Worm (Caenorhabditis elegans) whole organism, late embryonic: ENCODE data around the gene ugt-63.
"Not testable (repeated sequence)": the region's sequence is repeated elsewhere in the genome, so short reads cannot be mapped to it uniquely, and the experiment has no call there.

Experiments used
- C08G9.2 ChIP-seq: sonication (generic microtip); optimal IDR thresholded peaks from 2 replicates; lab custom pipeline; 2016; ENCODE audit warnings: mild to moderate bottlenecking, missing genetic modification characterization, moderate library complexity, missing compliant biosample characterization
- C38D4.7 ChIP-seq: fragments of 200-800 bp; sonication (Bioruptor generic); optimal IDR thresholded peaks from 2 replicates; lab custom pipeline; 2018; ENCODE audit warnings: mild to moderate bottlenecking, missing genetic modification characterization, moderate library complexity, missing compliant biosample characterization
- K02D7.2 ChIP-seq: sonication (generic microtip); optimal IDR thresholded peaks from 2 replicates; lab custom pipeline; 2017; ENCODE audit warnings: mild to moderate bottlenecking, missing genetic modification characterization, missing compliant biosample characterization
- K09A11.1 ChIP-seq: sonication (generic microtip); optimal IDR thresholded peaks from 2 replicates; lab custom pipeline; 2017; ENCODE audit warnings: antibody characterized with exemption, mild to moderate bottlenecking, missing genetic modification characterization, missing compliant biosample characterization; ENCODE audit not compliant: insufficient read depth
- Y22D7AL.16 ChIP-seq: sonication (generic microtip); optimal IDR thresholded peaks from 2 replicates; lab custom pipeline; 2016; ENCODE audit warnings: missing genetic modification characterization, missing compliant biosample characterization
- ahr-1 ChIP-seq: sonication (generic microtip); optimal IDR thresholded peaks from 2 replicates; lab custom pipeline; 2016; ENCODE audit warnings: missing genetic modification characterization, missing compliant biosample characterization
- ceh-19 ChIP-seq: fragments of 200-800 bp; sonication (Bioruptor generic); optimal IDR thresholded peaks from 2 replicates; lab custom pipeline; 2018; ENCODE audit warnings: mild to moderate bottlenecking, missing genetic modification characterization, missing compliant biosample characterization
- ceh-2 ChIP-seq: sonication (generic microtip); optimal IDR thresholded peaks from 2 replicates; lab custom pipeline; 2016; ENCODE audit warnings: missing genotype, missing genetic modification characterization, missing compliant biosample characterization
- ceh-22 ChIP-seq: sonication (generic microtip); optimal IDR thresholded peaks from 2 replicates; lab custom pipeline; 2017; ENCODE audit warnings: missing biosample characterization, missing genetic modification characterization
- ceh-45 ChIP-seq: fragments of 200-800 bp; sonication (Bioruptor generic); IDR thresholded peaks from 2 replicates; pipeline ENCODE4 v1.3.6; 2022; ENCODE audit warnings: missing genetic modification reagents, missing genetic modification characterization, missing compliant biosample characterization
- ceh-48 ChIP-seq: sonication (generic microtip); optimal IDR thresholded peaks from 2 replicates; lab custom pipeline; 2016; ENCODE audit warnings: missing genetic modification characterization, inconsistent platforms, missing compliant biosample characterization
- ceh-9 ChIP-seq: sonication (generic microtip); optimal IDR thresholded peaks from 2 replicates; lab custom pipeline; 2016; ENCODE audit warnings: mild to moderate bottlenecking, missing genetic modification characterization, inconsistent platforms, missing compliant biosample characterization
- che-1 ChIP-seq: sonication (generic microtip); optimal IDR thresholded peaks from 2 replicates; lab custom pipeline; 2016; ENCODE audit warnings: mild to moderate bottlenecking, missing genetic modification characterization, missing compliant biosample characterization
- dmd-4 ChIP-seq: sonication (generic microtip); optimal IDR thresholded peaks from 2 replicates; lab custom pipeline; 2016; ENCODE audit warnings: borderline replicate concordance, missing genetic modification characterization, missing compliant biosample characterization
- fkh-6 ChIP-seq: sonication (generic microtip); optimal IDR thresholded peaks from 2 replicates; lab custom pipeline; 2016; ENCODE audit warnings: missing genetic modification characterization, missing compliant biosample characterization
- gmeb-2 ChIP-seq: sonication (generic microtip); optimal IDR thresholded peaks from 2 replicates; lab custom pipeline; 2016; ENCODE audit warnings: missing genetic modification characterization, inconsistent platforms, missing compliant biosample characterization
- hlh-13 ChIP-seq: fragments of 200-800 bp; sonication (Bioruptor generic); optimal IDR thresholded peaks from 2 replicates; lab custom pipeline; 2018; ENCODE audit warnings: mild to moderate bottlenecking, missing genetic modification characterization, missing compliant biosample characterization
- hlh-30 ChIP-seq: sonication (generic microtip); optimal IDR thresholded peaks from 2 replicates; lab custom pipeline; 2017; ENCODE audit warnings: antibody characterized with exemption, missing genetic modification characterization, missing compliant biosample characterization; ENCODE audit not compliant: insufficient read depth
- mec-3 ChIP-seq: sonication (generic microtip); optimal IDR thresholded peaks from 2 replicates; lab custom pipeline; 2016; ENCODE audit warnings: borderline replicate concordance, missing genetic modification characterization, missing compliant biosample characterization
- nfya-1 ChIP-seq: sonication (generic microtip); optimal IDR thresholded peaks from 2 replicates; lab custom pipeline; 2017; ENCODE audit warnings: missing genetic modification characterization, mild to moderate bottlenecking, missing compliant biosample characterization, antibody characterized with exemption, moderate library complexity
- nhr-11 ChIP-seq: fragments of 150-350 bp; optimal IDR thresholded peaks from 2 replicates; lab custom pipeline; 2014; ENCODE audit warnings: missing biosample characterization, missing genetic modification characterization
- odd-2 ChIP-seq: sonication (generic microtip); optimal IDR thresholded peaks from 2 replicates; lab custom pipeline; 2017; ENCODE audit warnings: antibody characterized with exemption, mild to moderate bottlenecking, missing genetic modification characterization, missing compliant biosample characterization
- pag-3 ChIP-seq: sonication (generic microtip); optimal IDR thresholded peaks from 2 replicates; lab custom pipeline; 2016; ENCODE audit warnings: missing compliant biosample characterization, missing genetic modification characterization, borderline replicate concordance
- pha-4 ChIP-seq: fragments of 150-350 bp; optimal IDR thresholded peaks from 2 replicates; lab custom pipeline; 2018; ENCODE audit warnings: missing biosample characterization, missing genetic modification reagents, missing genetic modification characterization
- pqm-1 ChIP-seq: sonication (generic microtip); optimal IDR thresholded peaks from 2 replicates; lab custom pipeline; 2016; ENCODE audit warnings: missing genetic modification characterization, missing compliant biosample characterization
- sdc-2 ChIP-seq: sonication (generic microtip); optimal IDR thresholded peaks from 2 replicates; lab custom pipeline; 2016; ENCODE audit warnings: missing genotype, missing genetic modification characterization, missing compliant biosample characterization
- sox-2 ChIP-seq: fragments of 200-800 bp; sonication (Bioruptor generic); IDR thresholded peaks from 2 replicates; pipeline ENCODE4 v1.3.6; 2022; ENCODE audit warnings: missing genetic modification reagents, missing genetic modification characterization, missing compliant biosample characterization
- tbx-2 ChIP-seq: sonication (generic microtip); optimal IDR thresholded peaks from 2 replicates; lab custom pipeline; 2016; ENCODE audit warnings: missing genetic modification characterization, missing compliant biosample characterization
- ttx-3 ChIP-seq: sonication (generic microtip); optimal IDR thresholded peaks from 2 replicates; lab custom pipeline; 2016; ENCODE audit warnings: missing genetic modification reagents, missing genetic modification characterization, missing compliant biosample characterization
- unc-3 ChIP-seq, 2 experiments: fragments of 200-800 bp in 1 of 2; sonication (Bioruptor generic) in 1 of 2; sonication (generic microtip) in 1 of 2; conservative IDR thresholded peaks in 1 of 2; optimal IDR thresholded peaks in 1 of 2; 2 replicates each; pipeline versions ENCODE4 v1.3.6 to Lab custom; 2016 to 2022; ENCODE audit warnings: missing compliant biosample characterization in 2 of 2, missing genetic modification characterization in 2 of 2, missing genetic modification reagents in 1 of 2
- unc-55 ChIP-seq: sonication (generic microtip); optimal IDR thresholded peaks from 2 replicates; lab custom pipeline; 2017; ENCODE audit warnings: missing biosample characterization, missing genetic modification reagents, missing genetic modification characterization
- zip-5 ChIP-seq: sonication (generic microtip); optimal IDR thresholded peaks from 2 replicates; lab custom pipeline; 2016; ENCODE audit warnings: missing genetic modification characterization, missing compliant biosample characterization
- ztf-16 ChIP-seq: sonication (generic microtip); optimal IDR thresholded peaks from 2 replicates; lab custom pipeline; 2017; ENCODE audit warnings: missing genetic modification characterization, missing compliant biosample characterization

Gene ugt-63

DNA sequence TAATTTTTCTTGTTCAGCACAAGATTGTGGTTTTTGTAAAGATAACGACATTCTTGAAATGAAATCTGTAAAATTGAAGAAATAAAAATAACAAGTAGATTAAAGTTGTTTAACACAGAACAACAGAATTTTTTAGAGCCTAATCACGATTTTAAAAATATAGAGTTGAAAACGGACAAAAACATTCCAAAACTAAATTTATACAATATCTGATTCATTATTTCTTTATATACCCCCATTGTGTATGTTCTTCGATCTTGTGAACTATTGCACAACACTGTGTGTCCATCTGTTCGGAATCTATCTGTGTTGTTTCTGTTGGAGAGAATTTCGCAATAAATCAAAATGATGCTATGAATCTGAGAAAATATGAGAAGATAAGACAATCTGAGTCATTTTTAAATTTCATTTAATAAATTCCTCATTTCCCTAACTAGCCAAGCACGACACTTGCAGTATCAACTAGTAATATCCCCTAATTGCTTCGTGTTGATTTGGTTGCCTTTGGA is 25.6 kb downstream of the ugt-63 start, which contains the start of gene Y58A7A.4:
TSS of gene Y58A7A.4 (minus strand) at position 51 of the 509 bp plus-strand sequence.
- TF ChIP-seq che-1 (tag; lab: Kevin White, UChicago) (no peak), Y22D7AL.16 (tag; lab: Kevin White, UChicago) (no peak), nfya-1 (tag; lab: Kevin White, UChicago) (no peak), ceh-2 (no peak), ttx-3 (tag; lab: Kevin White, UChicago) (no peak), hlh-13 (GFP tag; lab: Kevin White, UChicago) (no peak), ceh-19 (GFP tag; lab: Kevin White, UChicago) (no peak), mec-3 (tag; lab: Kevin White, UChicago) (no peak), hlh-30 (tag; lab: Kevin White, UChicago) (no peak), pha-4 (no peak), odd-2 (tag; lab: Kevin White, UChicago) (no peak), ceh-45 (GFP tag; lab: Robert Waterston, UW) (no peak), zip-5 (tag; lab: Kevin White, UChicago) (no peak), ceh-9 (no peak), tbx-2 (tag; lab: Kevin White, UChicago) (no peak), sdc-2 (tag; lab: Kevin White, UChicago) (no peak), pag-3 (tag; lab: Kevin White, UChicago) (no peak), fkh-6 (tag; lab: Kevin White, UChicago) (no peak), unc-55 (GFP tag; lab: Kevin White, UChicago) (no peak), C08G9.2 (tag; lab: Kevin White, UChicago) (no peak)

DNA sequence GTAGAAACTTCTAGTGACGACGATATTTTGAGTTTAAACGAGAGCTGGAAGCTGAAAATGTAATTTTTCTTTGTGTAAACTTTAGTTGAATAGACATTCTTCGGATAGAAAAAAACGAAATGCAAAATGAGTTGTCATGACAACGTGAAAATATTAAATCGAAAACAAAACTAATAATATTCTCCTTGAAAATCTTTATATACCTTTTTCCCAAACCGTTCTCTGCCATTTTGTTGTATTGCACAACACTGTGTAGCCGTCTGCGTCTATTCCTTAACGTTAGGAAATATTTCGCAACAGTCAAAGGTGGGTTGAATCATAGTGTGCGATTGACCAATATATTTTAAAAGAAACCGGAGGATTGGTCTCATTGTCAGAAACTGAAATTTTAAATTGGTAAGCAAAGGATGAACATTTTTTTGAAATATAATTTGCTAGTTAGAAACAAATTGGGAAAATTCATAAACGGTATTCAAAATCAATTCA is 29.7 kb downstream of the ugt-63 start, which contains the start of gene Y58A7A.3:
TSS of gene Y58A7A.3 (minus strand) at position 51 of the 486 bp plus-strand sequence.
- TF ChIP-seq odd-2 (tag; lab: Kevin White, UChicago) = no peak
- TF ChIP-seq dmd-4 (tag; lab: Kevin White, UChicago) = no peak
- peak; percentile 20 for TF ChIP-seq nfya-1 (tag; lab: Kevin White, UChicago)

DNA sequence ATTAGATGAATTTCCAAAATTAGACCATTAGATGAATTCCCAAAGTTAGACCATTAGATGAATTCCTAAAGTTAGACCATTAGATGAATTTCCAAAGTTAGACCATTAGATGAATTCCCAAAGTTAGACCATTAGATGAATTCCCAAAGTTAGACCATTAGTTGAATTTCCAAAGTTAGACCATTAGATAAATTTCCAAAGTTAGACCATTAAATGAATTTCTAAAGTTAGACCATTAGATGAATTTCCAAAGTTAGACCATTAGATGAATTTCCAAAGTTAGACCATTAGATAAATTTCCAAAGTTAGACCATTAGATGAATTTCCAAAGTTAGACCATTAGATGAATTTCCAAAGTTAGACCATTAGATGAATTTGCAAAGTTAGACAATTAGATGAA is 35.2 kb downstream of the ugt-63 start:
- 0 out of 2 replicates have a peak, but pooled peaks have one; percentile 40 for TF ChIP-seq sox-2 (GFP tag; lab: Robert Waterston, UW)
- peak; percentile 60 for TF ChIP-seq unc-3 (GFP tag; conservative IDR thresholded peaks at IDR 0.05; lab: Robert Waterston, UW)
- not testable (repeated sequence) for TF ChIP-seq unc-3 (tag; optimal IDR thresholded peaks at IDR 0.05; lab: Kevin White, UChicago)
- TF ChIP-seq ceh-45 (GFP tag; lab: Robert Waterston, UW) = peak; percentile 84

DNA sequence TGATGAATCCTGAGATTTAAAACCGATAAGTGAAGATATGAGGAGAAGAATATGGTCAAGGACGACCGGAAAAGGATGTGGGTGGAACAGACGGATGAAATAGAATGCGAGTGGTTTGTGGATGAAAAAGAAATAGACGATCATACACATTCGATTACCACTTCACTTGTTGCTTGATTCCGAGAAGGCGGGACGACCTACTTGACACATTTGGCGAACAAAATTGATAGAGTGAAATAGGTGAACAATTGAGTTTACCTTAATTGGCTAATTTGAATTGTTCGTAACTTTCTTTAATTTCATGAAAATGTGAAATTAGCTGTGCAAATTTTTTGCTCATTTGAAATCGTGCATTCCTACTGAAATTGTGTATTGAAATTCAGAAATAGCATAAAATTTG is 38.5 kb downstream of the ugt-63 start, which contains the start of gene Y58A7A.2:
TSS of gene Y58A7A.2 (minus strand) at position 101 of the 400 bp plus-strand sequence.
- TF ChIP-seq pha-4 (no peak), K09A11.1 (tag; lab: Kevin White, UChicago) (no peak), ceh-9 (no peak), ceh-48 (tag; lab: Kevin White, UChicago) (no peak), unc-3 (GFP tag; conservative IDR thresholded peaks at IDR 0.05; lab: Robert Waterston, UW) (no peak), unc-3 (tag; optimal IDR thresholded peaks at IDR 0.05; lab: Kevin White, UChicago) (no peak), ceh-45 (GFP tag; lab: Robert Waterston, UW) (no peak), gmeb-2 (tag; lab: Kevin White, UChicago) (no peak), ztf-16 (tag; lab: Kevin White, UChicago) (no peak), nhr-11 (tag; lab: Kevin White, UChicago) (no peak), pqm-1 (tag; lab: Kevin White, UChicago) (no peak), K02D7.2 (tag; lab: Kevin White, UChicago) (no peak), sox-2 (GFP tag; lab: Robert Waterston, UW) (no peak)

DNA sequence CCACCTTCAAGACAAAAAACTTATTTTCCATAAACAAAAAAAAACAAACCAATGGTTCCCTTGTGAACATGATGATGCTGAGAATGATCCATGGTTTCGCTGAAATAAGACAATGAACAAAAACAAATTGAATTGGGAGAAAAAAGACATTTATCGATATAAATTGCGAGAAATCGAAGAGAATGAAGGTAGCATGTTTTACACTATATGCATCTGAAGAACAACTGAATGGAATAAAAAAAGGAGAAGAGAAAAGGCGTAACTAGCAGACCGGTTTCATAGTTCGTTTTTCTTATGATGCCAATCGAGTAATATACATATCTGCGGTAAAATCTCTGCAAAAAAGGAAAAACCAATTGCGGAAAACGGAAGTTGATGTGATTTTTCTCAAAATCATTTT is 41.1 kb downstream of the ugt-63 start, which contains the start of gene Y58A7A.1:
TSS of gene Y58A7A.1 (minus strand) at position 101 of the 400 bp plus-strand sequence.
- TF ChIP-seq ahr-1 (no peak), C38D4.7 (GFP tag; lab: Kevin White, UChicago) (no peak), gmeb-2 (tag; lab: Kevin White, UChicago) (no peak), ceh-22 (tag; lab: Kevin White, UChicago) (no peak), unc-55 (GFP tag; lab: Kevin White, UChicago) (no peak), tbx-2 (tag; lab: Kevin White, UChicago) (no peak), ceh-19 (GFP tag; lab: Kevin White, UChicago) (no peak), pag-3 (tag; lab: Kevin White, UChicago) (no peak), dmd-4 (tag; lab: Kevin White, UChicago) (no peak), ceh-45 (GFP tag; lab: Robert Waterston, UW) (no peak)
